Worm (Caenorhabditis elegans) whole organism, mixed stage, embryonic: ENCODE results near the gene rnp-3.

Source experiments
- ceh-43 ChIP-seq: fragments of 200-800 bp; sonication (Bioruptor generic); optimal IDR thresholded peaks from 2 replicates; lab custom pipeline; 2018; ENCODE audit warnings: mild to moderate bottlenecking, missing genetic modification characterization, moderate library complexity, missing compliant biosample characterization
- ces-1 ChIP-seq: fragments of 150-350 bp; optimal IDR thresholded peaks from 2 replicates; lab custom pipeline; 2014; ENCODE audit warnings: missing biosample characterization, missing genetic modification reagents, missing genetic modification characterization
- elt-1 ChIP-seq: sonication (generic microtip); optimal IDR thresholded peaks from 2 replicates; lab custom pipeline; 2017; ENCODE audit warnings: missing genetic modification characterization, mild to moderate bottlenecking, missing compliant biosample characterization, antibody characterized with exemption, moderate library complexity, borderline replicate concordance; ENCODE audit not compliant: insufficient read depth
- elt-3 ChIP-seq: fragments of 150-350 bp; optimal IDR thresholded peaks from 2 replicates; lab custom pipeline; 2014; ENCODE audit warnings: missing biosample characterization, missing genetic modification characterization
- lin-13 ChIP-seq: fragments of 150-350 bp; optimal IDR thresholded peaks from 2 replicates; lab custom pipeline; 2014; ENCODE audit warnings: missing biosample characterization, missing genetic modification characterization
- lsy-2 ChIP-seq: fragments of 150-350 bp; optimal IDR thresholded peaks from 2 replicates; lab custom pipeline; 2014; ENCODE audit warnings: missing biosample characterization, missing genetic modification characterization
- mep-1 ChIP-seq: fragments of 150-350 bp; optimal IDR thresholded peaks from 2 replicates; lab custom pipeline; 2017; ENCODE audit warnings: missing biosample characterization, missing genetic modification reagents, missing genetic modification characterization, inconsistent platforms
- nhr-2 ChIP-seq: fragments of 150-350 bp; optimal IDR thresholded peaks from 2 replicates; lab custom pipeline; 2014; ENCODE audit warnings: missing biosample characterization, missing genetic modification characterization
- nhr-76 ChIP-seq: sonication (generic microtip); optimal IDR thresholded peaks from 2 replicates; lab custom pipeline; 2017; ENCODE audit warnings: missing biosample characterization, missing genetic modification characterization
- unc-39 ChIP-seq: fragments of 150-350 bp; optimal IDR thresholded peaks from 2 replicates; lab custom pipeline; 2014; ENCODE audit warnings: missing biosample characterization, missing genetic modification characterization
- unc-62 ChIP-seq: fragments of 150-350 bp; optimal IDR thresholded peaks from 2 replicates; lab custom pipeline; 2014; ENCODE audit warnings: missing biosample characterization, missing genetic modification reagents, missing genetic modification characterization
- ztf-11 ChIP-seq: fragments of 150-350 bp; optimal IDR thresholded peaks from 2 replicates; lab custom pipeline; 2014; ENCODE audit warnings: missing biosample characterization, missing genetic modification characterization

- TF ChIP-seq lin-13 = no peak
- no peak for TF ChIP-seq ceh-43 (GFP tag; lab: Kevin White, UChicago)
- TF ChIP-seq nhr-76 = no peak
- no peak for TF ChIP-seq unc-39 (tag; lab: Kevin White, UChicago)
- no peak for TF ChIP-seq lsy-2 (tag; lab: Kevin White, UChicago)
- TF ChIP-seq unc-62 = no peak
- no peak for TF ChIP-seq elt-3 (tag; lab: Kevin White, UChicago)
- no peak for TF ChIP-seq nhr-2 (tag; lab: Kevin White, UChicago)
- TF ChIP-seq elt-1 (tag; lab: Kevin White, UChicago) = no peak
- no peak for TF ChIP-seq ces-1 (GFP tag; lab: Kevin White, UChicago)
- no peak for TF ChIP-seq ztf-11 (tag; lab: Kevin White, UChicago)
- no peak for TF ChIP-seq mep-1 (tag; lab: Kevin White, UChicago)
Measured at ce11 chrIV:4177560-4177959, 3.7 kb downstream of the rnp-3 start.
